Fruit fly (Drosophila melanogaster): ENCODE results near the gene yellow-k.

The yellow-k gene

DNA sequence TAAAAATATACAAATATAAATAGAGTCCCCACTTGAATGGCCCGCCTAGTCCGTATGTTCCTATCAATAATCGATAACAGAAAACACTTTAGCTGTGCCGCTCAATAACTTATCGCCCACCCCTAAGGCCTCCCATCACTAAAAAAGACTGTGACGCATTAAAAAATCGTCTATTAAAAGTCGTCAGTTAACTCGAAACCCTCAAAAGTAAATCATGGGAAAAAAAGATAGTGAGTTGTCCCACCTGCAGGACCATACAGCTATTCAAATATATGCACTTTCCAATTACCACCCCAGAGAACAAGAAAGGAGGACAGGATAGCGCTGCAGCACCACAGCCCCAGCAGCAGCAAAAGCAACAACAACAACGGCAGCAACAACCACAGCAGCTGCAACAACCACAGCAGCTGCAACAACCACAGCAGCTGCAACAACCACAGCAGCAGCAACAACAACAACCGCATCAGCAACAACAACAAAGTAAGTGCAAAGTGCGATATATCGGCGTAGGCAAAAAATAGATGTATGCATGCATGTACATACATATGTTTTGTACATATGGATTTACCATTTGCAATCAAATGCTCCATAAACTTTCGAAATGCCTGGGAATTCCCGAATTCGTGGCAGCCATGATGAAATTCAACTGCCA lies 33.7 kb downstream of the yellow-k start, which contains the start of gene AGO2 (continued):
- TF ChIP-seq tap (tag; optimal IDR thresholded peaks at IDR 0.05) (no peak), CG12744 (GFP tag; optimal IDR thresholded peaks at IDR 0.05) (no peak), CG1024 (GFP tag; IDR thresholded peaks at IDR 0.05) (no peak), HLHmδ (GFP tag; optimal IDR thresholded peaks at IDR 0.05) (peak; percentile 16), CG2116 (GFP tag; optimal IDR thresholded peaks at IDR 0.05) (peak; percentile 91), CG11093 (GFP tag; IDR thresholded peaks at IDR 0.05) (no peak), trh (GFP tag; optimal IDR thresholded peaks at IDR 0.05) (no peak), CG2712 (tag; optimal IDR thresholded peaks at IDR 0.05) (peak; percentile 6), chif (GFP tag; optimal IDR thresholded peaks at IDR 0.05) (no peak), zfh2 (GFP tag; optimal IDR thresholded peaks at IDR 0.05) (peak; percentile 9), CG3065 (GFP tag; optimal IDR thresholded peaks at IDR 0.05) (no peak), CG17802 (tag; optimal IDR thresholded peaks at IDR 0.05) (no peak), toy (GFP tag; IDR thresholded peaks at IDR 0.05) (no peak), kni (GFP tag; optimal IDR thresholded peaks at IDR 0.05) (peak; percentile 61), CG14050 (GFP tag; IDR thresholded peaks at IDR 0.05) (no peak), CG7928 (GFP tag; optimal IDR thresholded peaks at IDR 0.05) (no peak), CG18619 (GFP tag; optimal IDR thresholded peaks at IDR 0.05) (no peak), sug (tag; optimal IDR thresholded peaks at IDR 0.05) (peak; percentile 9), Bgb (GFP tag; IDR thresholded peaks at IDR 0.05; ENCODE audit: partially characterized antibody) (peak; percentile 82), Nf-YB (GFP tag; optimal IDR thresholded peaks at IDR 0.05) (no peak), D19A (tag; optimal IDR thresholded peaks at IDR 0.05) (no peak), CG10654 (GFP tag; optimal IDR thresholded peaks at IDR 0.05) (no peak), CG12659 (GFP tag; optimal IDR thresholded peaks at IDR 0.05) (peak; percentile 53), HLH3B (GFP tag; IDR thresholded peaks at IDR 0.05) (no peak), Bteb2 (GFP tag; optimal IDR thresholded peaks at IDR 0.05) (no peak), B-H1 (GFP tag; IDR thresholded peaks at IDR 0.05) (no peak), sd (tag; optimal IDR thresholded peaks at IDR 0.05) (no peak), zen2 (GFP tag; IDR thresholded peaks at IDR 0.05; ENCODE audit: partially characterized antibody) (peak; percentile 69; the same call in 2 of the 3 replicates), Optix (GFP tag; IDR thresholded peaks at IDR 0.05) (no peak), CG3407 (GFP tag; optimal IDR thresholded peaks at IDR 0.05) (no peak), CG4424 (GFP tag; optimal IDR thresholded peaks at IDR 0.05) (no peak), az2 (GFP tag; optimal IDR thresholded peaks at IDR 0.05) (no peak), Hr39 (optimal IDR thresholded peaks at IDR 0.05) (no peak), ATbp (GFP tag; optimal IDR thresholded peaks at IDR 0.05) (no peak), Blimp-1 (GFP tag; optimal IDR thresholded peaks at IDR 0.05) (no peak), CG12299 (tag; optimal IDR thresholded peaks at IDR 0.05) (peak; percentile 24), CG6654 (GFP tag; optimal IDR thresholded peaks at IDR 0.05) (no peak), Myb (GFP tag; optimal IDR thresholded peaks at IDR 0.05) (peak; percentile 26), Xbp1 (GFP tag; optimal IDR thresholded peaks at IDR 0.05) (no peak), rib (GFP tag; IDR thresholded peaks at IDR 0.05) (no peak), sqz (GFP tag; optimal IDR thresholded peaks at IDR 0.05) (no peak), CG4707 (GFP tag; optimal IDR thresholded peaks at IDR 0.05) (no peak), CG3847 (GFP tag; IDR thresholded peaks at IDR 0.05) (no peak), CG13894 (tag; optimal IDR thresholded peaks at IDR 0.05) (no peak), Kr (GFP tag; optimal IDR thresholded peaks at IDR 0.05) (no peak), Opbp (GFP tag; IDR thresholded peaks at IDR 0.05; ENCODE audit: partially characterized antibody) (peak; percentile 62; the same call in 2 of the 3 replicates), Dip3 (GFP tag; optimal IDR thresholded peaks at IDR 0.05) (no peak), gcm (GFP tag; optimal IDR thresholded peaks at IDR 0.05) (no peak), Atf6 (GFP tag; IDR thresholded peaks at IDR 0.05) (no peak), zf30C (GFP tag; optimal IDR thresholded peaks at IDR 0.05) (no peak), HmgD (GFP tag; optimal IDR thresholded peaks at IDR 0.05) (peak; percentile 91)

Data from whole organism, embryonic.